Fruit fly (Drosophila melanogaster) whole organism, pupa: ENCODE measurements around the gene Hsp26.

Experiments
- CG10348 ChIP-seq: fragments of 200-800 bp; sonication (Bioruptor generic); IDR thresholded peaks from 2 replicates; pipeline ENCODE4 v1.3.6; 2022; ENCODE audit warnings: missing biosample characterization, missing genetic modification characterization
- CG12605 ChIP-seq: fragments of 200-800 bp; sonication (Bioruptor generic); IDR thresholded peaks from 2 replicates; pipeline ENCODE4 v1.3.6; 2022; ENCODE audit warnings: missing biosample characterization, missing genetic modification characterization
- CG13204 ChIP-seq: fragments of 200-800 bp; sonication (Bioruptor generic); optimal IDR thresholded peaks from 2 replicates; lab custom pipeline; 2018; ENCODE audit warnings: missing biosample characterization, mild to moderate bottlenecking, missing genetic modification characterization, moderate library complexity
- CG14655 ChIP-seq: fragments of 200-800 bp; sonication (Bioruptor generic); optimal IDR thresholded peaks from 3 replicates; lab custom pipeline; 2017; ENCODE audit warnings: mild to moderate bottlenecking, missing biosample characterization, missing genetic modification reagents, missing genetic modification characterization
- CG15710 ChIP-seq: fragments of 200-800 bp; sonication (Bioruptor generic); optimal IDR thresholded peaks from 2 replicates; lab custom pipeline; 2018; ENCODE audit warnings: missing biosample characterization, mild to moderate bottlenecking, missing genetic modification characterization, moderate library complexity
- CG17806 ChIP-seq: fragments of 200-800 bp; sonication (Bioruptor generic); optimal IDR thresholded peaks from 2 replicates; lab custom pipeline; 2018; ENCODE audit warnings: missing biosample characterization, mild to moderate bottlenecking, missing genetic modification characterization, moderate library complexity
- CG32121 ChIP-seq: fragments of 200-800 bp; sonication (Bioruptor generic); IDR thresholded peaks from 2 replicates; pipeline ENCODE4 v1.3.6; 2022; ENCODE audit warnings: missing biosample characterization, missing genetic modification characterization
- CG34367 ChIP-seq: fragments of 200-800 bp; sonication (Bioruptor generic); optimal IDR thresholded peaks from 2 replicates; lab custom pipeline; 2018; ENCODE audit warnings: missing biosample characterization, mild to moderate bottlenecking, missing genetic modification characterization
- CG4496 ChIP-seq: fragments of 200-800 bp; sonication (Bioruptor generic); IDR thresholded peaks from 3 replicates; pipeline ENCODE4 v1.3.6; 2022; ENCODE audit warnings: missing biosample characterization, missing genetic modification characterization
- CG8159 ChIP-seq: fragments of 200-800 bp; sonication (Bioruptor generic); optimal IDR thresholded peaks from 3 replicates; lab custom pipeline; 2018; ENCODE audit warnings: missing biosample characterization, mild to moderate bottlenecking, missing genetic modification characterization, moderate library complexity
- CG8301 ChIP-seq: fragments of 200-800 bp; sonication (Bioruptor generic); optimal IDR thresholded peaks from 2 replicates; lab custom pipeline; 2018; ENCODE audit warnings: missing biosample characterization, mild to moderate bottlenecking, missing genetic modification characterization
- CG9948 ChIP-seq: fragments of 200-800 bp; sonication (Bioruptor generic); optimal IDR thresholded peaks from 2 replicates; lab custom pipeline; 2018; ENCODE audit warnings: missing biosample characterization, mild to moderate bottlenecking, missing genetic modification characterization, moderate library complexity
- D1 ChIP-seq: fragments of 200-800 bp; sonication (Bioruptor generic); optimal IDR thresholded peaks from 2 replicates; lab custom pipeline; 2018; ENCODE audit warnings: missing biosample characterization, mild to moderate bottlenecking, missing genetic modification characterization, moderate library complexity
- EcR ChIP-seq: fragments of 200-800 bp; sonication (Bioruptor generic); optimal IDR thresholded peaks from 3 replicates; lab custom pipeline; 2019; ENCODE audit warnings: missing biosample characterization, missing genetic modification characterization, mild to moderate bottlenecking, moderate library complexity, missing genetic modification reagents
- Ets98B ChIP-seq: fragments of 200-800 bp; sonication (Bioruptor generic); IDR thresholded peaks from 2 replicates; pipeline ENCODE4 v1.3.6; 2022; ENCODE audit warnings: missing biosample characterization, missing genetic modification characterization
- Pif1A ChIP-seq: fragments of 200-800 bp; sonication (Bioruptor generic); optimal IDR thresholded peaks from 3 replicates; lab custom pipeline; 2016; ENCODE audit warnings: missing biosample characterization, missing genetic modification characterization
- Pif1B ChIP-seq: fragments of 200-800 bp; sonication (Bioruptor generic); optimal IDR thresholded peaks from 3 replicates; lab custom pipeline; 2016; ENCODE audit warnings: missing biosample characterization, missing genetic modification characterization
- Snoo ChIP-seq: fragments of 200-800 bp; sonication (Bioruptor generic); optimal IDR thresholded peaks from 3 replicates; lab custom pipeline; 2017; ENCODE audit warnings: missing biosample characterization, mild to moderate bottlenecking, missing genetic modification characterization, inconsistent platforms
- fd96Ca ChIP-seq: fragments of 200-800 bp; sonication (Bioruptor generic); IDR thresholded peaks from 3 replicates; pipeline ENCODE4 v1.3.6; 2022; ENCODE audit warnings: missing biosample characterization, missing genetic modification characterization
- gl ChIP-seq: fragments of 200-800 bp; sonication (Bioruptor generic); optimal IDR thresholded peaks from 2 replicates; lab custom pipeline; 2018; ENCODE audit warnings: missing biosample characterization, mild to moderate bottlenecking, missing genetic modification characterization
- rn ChIP-seq: fragments of 200-800 bp; sonication (Bioruptor generic); IDR thresholded peaks from 2 replicates; pipeline ENCODE4 v1.3.6; 2022; ENCODE audit warnings: missing biosample characterization, missing genetic modification characterization

The Hsp26 gene

DNA sequence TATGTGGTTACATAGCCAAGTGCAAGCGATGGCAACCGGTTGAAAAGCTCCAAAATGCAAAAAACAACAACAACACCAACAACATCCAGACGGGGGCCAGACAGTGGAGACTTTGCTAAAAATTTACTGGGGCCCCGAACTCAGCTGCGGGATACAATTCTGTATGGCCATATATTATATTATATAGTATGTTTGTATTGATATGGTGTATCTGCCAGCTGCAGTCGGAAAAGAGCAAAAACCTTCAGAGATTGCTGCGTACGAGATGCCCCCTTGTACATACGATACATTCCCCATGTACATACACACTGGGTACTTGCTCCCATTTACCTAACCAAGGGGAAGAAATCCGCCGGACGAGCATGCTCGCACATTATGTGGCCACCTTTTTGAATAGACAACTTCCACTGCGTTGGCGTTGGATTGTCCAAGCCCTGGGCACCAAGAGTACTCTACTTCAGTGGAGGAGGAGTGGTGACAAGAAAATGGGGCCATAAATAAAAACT is 3.2 kb upstream of the Hsp26 start:
- peak; percentile 88 for TF ChIP-seq EcR
- TF ChIP-seq CG9948 (tag; lab: Kevin White, UChicago), result no peak
- peak; percentile 76 for TF ChIP-seq Snoo (tag; lab: Kevin White, UChicago)

DNA sequence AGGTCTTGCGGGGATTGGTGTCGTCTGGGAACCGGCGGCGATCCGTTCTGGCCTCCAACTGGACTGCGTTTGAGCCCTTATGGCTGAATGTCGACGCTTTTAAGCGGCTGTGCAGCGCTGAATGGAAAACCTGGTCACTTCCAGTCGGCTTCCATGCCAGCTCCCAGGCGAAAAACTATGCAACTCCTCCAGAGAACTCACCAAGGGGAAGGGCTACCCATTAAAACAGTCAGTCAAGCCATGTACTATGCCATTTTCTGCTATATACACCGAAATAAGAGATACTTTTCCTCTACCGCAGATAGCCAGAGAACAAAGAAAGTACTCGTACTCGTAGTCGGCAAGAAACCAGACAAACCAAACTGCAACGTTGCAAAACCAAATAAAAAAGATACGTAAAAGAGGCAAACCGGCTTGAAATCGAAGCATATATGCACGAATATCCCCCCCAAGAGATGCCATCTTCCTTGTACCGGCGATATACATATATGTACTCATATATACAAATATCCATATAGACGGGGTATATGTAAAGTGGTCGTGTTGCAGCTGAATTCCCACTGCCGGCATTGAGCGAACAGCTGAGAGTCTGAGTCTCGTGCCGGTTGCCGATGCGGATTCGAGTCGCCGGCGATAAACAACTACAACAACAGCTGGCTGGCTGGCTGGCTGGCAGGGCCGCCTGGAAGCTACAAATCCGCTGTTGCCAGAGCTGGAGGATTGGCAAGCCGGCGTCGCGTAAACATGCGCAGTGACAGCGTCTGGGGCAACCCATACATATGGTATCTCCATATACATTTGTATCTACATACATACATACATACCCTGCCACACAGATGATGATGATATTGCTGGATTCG is 2.5 kb upstream of the Hsp26 start, which contains the start of gene Hsp67Ba:
Hsp67Ba (minus strand) TSS at position 51 of the 860 bp plus-strand sequence.
- TF ChIP-seq Ets98B (no peak), CG12605 (GFP tag; lab: Robert Waterston, UW) (0 out of 2 replicates have a peak, but pooled peaks have one; percentile 39), CG32121 (no peak), CG13204 (GFP tag; lab: Kevin White, UChicago) (peak; percentile 80), Pif1B (GFP tag; lab: Kevin White, UChicago) (peak; percentile 11), CG4496 (GFP tag; lab: Robert Waterston, UW) (0 out of 3 replicates have a peak, but pooled peaks have one; percentile 41), Pif1A (GFP tag; lab: Kevin White, UChicago) (no peak)

DNA sequence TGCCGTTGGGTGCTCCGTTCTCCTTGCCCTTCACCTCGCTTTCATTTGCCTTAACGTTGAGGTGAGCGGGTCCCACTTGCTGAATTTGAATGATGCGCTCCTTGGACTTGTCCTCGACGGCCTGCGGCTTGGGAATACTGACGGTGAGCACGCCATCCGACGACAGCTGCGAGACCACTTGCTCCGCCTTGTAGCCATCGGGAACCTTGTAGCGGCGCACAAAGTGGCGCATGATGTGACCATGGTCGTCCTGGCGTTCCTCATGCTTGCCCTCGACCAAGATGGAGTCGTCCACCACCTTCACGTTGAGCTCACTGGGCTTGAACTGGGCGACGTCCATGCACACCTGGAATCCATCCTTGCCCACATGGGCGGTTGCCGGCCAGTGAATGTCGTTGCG is 654 bp downstream of the Hsp26 start:
- TF ChIP-seq D1 (tag; lab: Kevin White, UChicago) (no peak), EcR (no peak), CG12605 (GFP tag; lab: Robert Waterston, UW) (no peak), CG14655 (GFP tag; lab: Kevin White, UChicago) (no peak), CG4496 (GFP tag; lab: Robert Waterston, UW) (no peak), CG32121 (no peak), CG9948 (tag; lab: Kevin White, UChicago) (no peak), CG10348 (GFP tag; lab: Robert Waterston, UW) (no peak), gl (tag; lab: Kevin White, UChicago) (no peak), Ets98B (no peak)

DNA sequence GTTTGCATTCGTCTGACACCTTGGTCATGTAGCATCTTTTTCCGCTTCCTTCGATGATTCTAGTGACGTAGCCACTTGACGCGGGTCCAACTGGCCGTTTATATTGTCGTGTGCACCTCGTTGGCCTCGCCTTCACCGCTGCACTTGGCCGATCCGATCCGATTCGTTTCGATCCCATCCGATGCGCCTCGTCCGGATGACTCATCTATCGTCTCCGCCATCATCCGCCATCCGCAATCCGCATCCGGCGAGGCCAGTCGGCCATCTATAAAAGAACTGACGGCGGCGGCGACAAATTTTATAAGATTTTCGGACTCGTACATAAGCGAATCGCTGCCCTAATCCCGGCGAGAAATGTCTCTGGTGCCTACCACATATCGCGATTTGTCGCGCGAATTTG is 2.1 kb downstream of the Hsp26 start, which contains the start of gene CG4461:
CG4461 (plus strand) TSS at position 301 of the 400 bp plus-strand sequence.
- no peak for TF ChIP-seq CG15710
- TF ChIP-seq CG32121, result no peak
- no peak for TF ChIP-seq CG10348 (GFP tag; lab: Robert Waterston, UW)
- no peak for TF ChIP-seq CG8301 (tag; lab: Kevin White, UChicago)

DNA sequence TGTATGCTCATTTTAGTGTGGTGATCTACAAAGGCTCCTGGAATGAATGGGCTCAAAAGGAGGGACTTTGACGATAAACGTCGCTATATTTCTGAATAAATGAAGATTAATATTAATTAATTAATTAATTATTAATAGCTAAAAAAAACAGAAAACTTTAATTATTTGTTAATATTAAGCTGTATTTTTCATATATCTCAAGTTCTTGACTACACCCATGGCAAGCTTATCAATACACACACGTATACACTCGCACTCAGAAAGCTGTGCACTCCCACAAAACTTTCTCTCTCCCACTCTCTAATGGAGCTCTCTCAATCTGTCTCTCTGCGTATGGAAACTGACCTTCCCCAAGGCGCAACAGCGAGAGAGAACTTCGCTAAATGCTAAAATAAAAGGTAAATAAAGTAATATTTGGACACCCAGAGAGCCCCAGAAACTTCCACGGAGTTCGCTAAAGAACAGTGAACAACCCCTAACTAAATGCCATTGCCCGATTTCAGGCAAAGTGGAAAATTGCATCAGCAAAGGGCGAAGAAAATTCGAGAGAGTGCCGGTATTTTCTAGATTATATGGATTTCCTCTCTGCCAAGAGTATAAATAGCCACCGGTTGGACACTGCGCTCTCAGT is 3.7 kb downstream of the Hsp26 start:
- peak; percentile 67 for TF ChIP-seq CG9948 (tag; lab: Kevin White, UChicago)
- TF ChIP-seq CG10348 (GFP tag; lab: Robert Waterston, UW), result peak; percentile 6; the same call in 1 of the 2 replicates
- peak; percentile 16 for TF ChIP-seq Pif1A (GFP tag; lab: Kevin White, UChicago)
- TF ChIP-seq CG15710, result peak; percentile 70
- peak; percentile 74 for TF ChIP-seq CG17806 (tag; lab: Kevin White, UChicago)
- TF ChIP-seq Pif1B (GFP tag; lab: Kevin White, UChicago), result peak; percentile 73
- peak; percentile 67 for TF ChIP-seq Snoo (tag; lab: Kevin White, UChicago)
- peak; percentile 93 for TF ChIP-seq CG4496 (GFP tag; lab: Robert Waterston, UW)
- TF ChIP-seq EcR, result peak; percentile 90
- peak; percentile 81 for TF ChIP-seq CG12605 (GFP tag; lab: Robert Waterston, UW)
- peak; percentile 44 for TF ChIP-seq CG34367 (tag; lab: Kevin White, UChicago)
- peak; percentile 84 for TF ChIP-seq CG14655 (GFP tag; lab: Kevin White, UChicago)
- TF ChIP-seq CG8301 (tag; lab: Kevin White, UChicago), result peak; percentile 70
- peak; percentile 64 for TF ChIP-seq rn
- peak; percentile 88 for TF ChIP-seq Ets98B
- TF ChIP-seq CG32121, result peak; percentile 89
- TF ChIP-seq CG13204 (GFP tag; lab: Kevin White, UChicago), result no peak
- TF ChIP-seq CG8159 (tag; lab: Kevin White, UChicago), result peak; percentile 73
- peak; percentile 19 for TF ChIP-seq gl (tag; lab: Kevin White, UChicago)
- TF ChIP-seq fd96Ca (GFP tag; lab: Robert Waterston, UW), result peak; percentile 82
- no peak for TF ChIP-seq D1 (tag; lab: Kevin White, UChicago)

DNA sequence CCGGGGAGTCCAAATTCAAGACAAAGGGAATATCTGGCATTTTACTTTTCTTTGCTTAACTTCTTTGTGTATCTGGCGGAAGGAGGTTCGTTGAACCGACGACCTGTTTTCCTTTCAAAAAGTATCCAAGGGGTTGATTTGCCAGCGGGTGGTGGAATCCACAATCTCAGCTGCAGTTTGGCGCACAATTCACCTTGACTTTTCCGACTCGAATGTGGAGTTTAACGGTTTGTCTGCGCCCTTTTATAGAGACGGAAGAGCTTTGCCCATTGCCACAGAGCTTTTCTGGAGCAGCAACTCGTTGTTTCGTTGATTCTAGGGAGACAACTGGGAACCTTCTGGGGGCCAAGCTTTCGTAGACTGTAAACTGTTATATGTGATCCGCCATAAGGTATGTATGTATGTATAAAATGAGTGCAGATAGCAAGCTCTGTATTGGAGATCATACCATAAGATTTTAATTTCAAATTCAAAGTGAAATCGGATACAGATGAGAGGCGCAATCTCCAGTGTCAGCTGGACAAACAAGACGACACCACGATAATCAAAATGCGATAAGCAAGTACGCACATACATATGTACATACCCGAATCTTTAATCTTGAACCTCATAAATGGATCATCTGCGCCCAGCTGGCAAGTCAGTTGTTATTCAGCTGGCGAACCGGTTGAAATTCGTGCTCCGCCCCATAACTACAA is 4.8 kb downstream of the Hsp26 start, which contains the start of the genes Hsp67Bc, CG4456 and Hsp22:
Hsp67Bc (minus strand) TSS at position 220 of the 698 bp plus-strand sequence.
CG4456 (plus strand) TSS at position 445 of the 698 bp plus-strand sequence.
Hsp22 (plus strand) TSS at position 654 of the 698 bp plus-strand sequence.
- TF ChIP-seq Pif1B (GFP tag; lab: Kevin White, UChicago), result peak; percentile 27
- TF ChIP-seq CG15710, result no peak
- TF ChIP-seq EcR, result peak; percentile 91
- peak; percentile 59; the same call in 1 of the 3 replicates for TF ChIP-seq CG4496 (GFP tag; lab: Robert Waterston, UW)
- no peak for TF ChIP-seq CG34367 (tag; lab: Kevin White, UChicago)
